Fruit fly (Drosophila melanogaster): ENCODE measurements around the gene Mst36Fa.
A peak's percentile ranks its signal among the peaks of the same experiment; 100 is the strongest.

The Mst36Fa gene

DNA sequence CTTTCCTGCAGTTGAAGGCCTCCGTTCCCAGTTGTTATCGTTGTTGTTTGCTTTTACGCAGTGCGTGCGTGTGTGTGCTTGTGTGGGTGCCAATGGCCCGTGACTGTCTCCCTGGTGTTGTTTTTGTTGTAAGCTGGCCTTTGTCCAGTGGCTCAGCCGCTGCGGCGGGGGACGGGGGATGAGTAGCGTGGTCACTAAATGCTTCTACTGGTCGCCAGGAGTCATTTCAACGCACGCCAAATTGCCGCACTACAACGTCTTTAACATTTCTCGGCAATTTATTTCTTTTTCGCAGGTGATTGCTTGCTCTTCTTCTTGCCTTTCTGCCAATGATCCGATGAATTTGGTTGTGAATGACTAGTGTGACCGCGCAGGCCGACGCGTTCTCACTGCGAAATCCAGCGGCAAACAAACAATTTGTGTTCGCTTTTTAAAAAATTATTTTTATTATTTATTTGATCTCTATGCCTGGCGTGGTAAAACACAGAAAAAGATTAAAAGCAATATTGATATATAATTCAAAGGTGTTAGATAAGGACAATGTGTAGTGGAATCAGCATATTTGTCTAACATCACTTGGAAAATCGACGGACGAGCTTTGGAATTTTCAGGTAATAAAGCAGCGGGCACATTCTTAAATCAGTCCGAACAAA lies 31.6 kb upstream of the Mst36Fa start, which contains the start of the genes Faf2 and Grip71 (continued):
- TF ChIP-seq CG10565 (GFP tag; optimal IDR thresholded peaks at IDR 0.05) (no peak), wdn (GFP tag; IDR thresholded peaks at IDR 0.05) (peak; percentile 93), slbo (GFP tag; IDR thresholded peaks at IDR 0.05) (peak; percentile 98), pros (GFP tag; optimal IDR thresholded peaks at IDR 0.05) (peak; percentile 7), CG6683 (GFP tag; optimal IDR thresholded peaks at IDR 0.05) (no peak), CG2129 (GFP tag; IDR thresholded peaks at IDR 0.05; ENCODE audit: partially characterized antibody) (no peak), danr (GFP tag; IDR thresholded peaks at IDR 0.05) (peak; percentile 89; the same call in 1 of the 2 replicates), klu (GFP tag; IDR thresholded peaks at IDR 0.05) (peak; percentile 93), CG31388 (GFP tag; optimal IDR thresholded peaks at IDR 0.05) (peak; percentile 88), jigr1 (GFP tag; IDR thresholded peaks at IDR 0.05) (peak; percentile 86), BEAF-32 (GFP tag; optimal IDR thresholded peaks at IDR 0.05) (peak; percentile 79), cg (GFP tag; optimal IDR thresholded peaks at IDR 0.05) (peak; percentile 89), jumu (GFP tag; optimal IDR thresholded peaks at IDR 0.05) (peak; percentile 80), ase (GFP tag; IDR thresholded peaks at IDR 0.05) (peak; percentile 95), Dref (GFP tag; IDR thresholded peaks at IDR 0.05) (peak; percentile 49), CG2199 (GFP tag; IDR thresholded peaks at IDR 0.05) (peak; percentile 64; the same call in 2 of the 3 replicates), Stat92E (GFP tag; optimal IDR thresholded peaks at IDR 0.05) (peak in 1 of 3 experiments; percentile 28), CG11093 (GFP tag; IDR thresholded peaks at IDR 0.05) (peak; percentile 96), CG12942 (GFP tag; optimal IDR thresholded peaks at IDR 0.05) (peak; percentile 93), Max (GFP tag; optimal IDR thresholded peaks at IDR 0.05) (peak; percentile 79), Mrtf (GFP tag; IDR thresholded peaks at IDR 0.05) (peak; percentile 93), HLH3B (GFP tag; IDR thresholded peaks at IDR 0.05) (peak; percentile 93), Dad (GFP tag; optimal IDR thresholded peaks at IDR 0.05) (peak; percentile 70), CG1832 (GFP tag; optimal IDR thresholded peaks at IDR 0.05) (no peak), lola (GFP tag; optimal IDR thresholded peaks at IDR 0.05) (peak in 2 of 3 experiments; percentile 86 to 98), jing (GFP tag; optimal IDR thresholded peaks at IDR 0.05) (peak; percentile 85), peb (GFP tag; IDR thresholded peaks at IDR 0.05) (peak; percentile 87), CG2116 (GFP tag; optimal IDR thresholded peaks at IDR 0.05) (peak; percentile 77), Hr51 (GFP tag; optimal IDR thresholded peaks at IDR 0.05) (peak; percentile 79 to 86), CG3065 (GFP tag; optimal IDR thresholded peaks at IDR 0.05) (peak; percentile 74), Doc2 (GFP tag; IDR thresholded peaks at IDR 0.05) (peak; percentile 90), CG6272 (GFP tag; IDR thresholded peaks at IDR 0.05) (peak; percentile 96), CG7556 (GFP tag; optimal IDR thresholded peaks at IDR 0.05) (peak; percentile 78), tio (GFP tag; optimal IDR thresholded peaks at IDR 0.05) (peak; percentile 93), cad (GFP tag; optimal IDR thresholded peaks at IDR 0.05) (no peak), CG11456 (GFP tag; IDR thresholded peaks at IDR 0.05) (peak; percentile 96), eve (GFP tag; optimal IDR thresholded peaks at IDR 0.05) (no peak), chm (GFP tag; IDR thresholded peaks at IDR 0.05) (peak; percentile 86), CG12299 (tag; optimal IDR thresholded peaks at IDR 0.05) (peak; percentile 77), schlank (tag; optimal IDR thresholded peaks at IDR 0.05) (peak; percentile 44), bab2 (GFP tag; optimal IDR thresholded peaks at IDR 0.05) (peak; percentile 89), ttk (GFP tag; IDR thresholded peaks at IDR 0.05) (peak; percentile 96), CG15696 (tag; optimal IDR thresholded peaks at IDR 0.05) (peak; percentile 89), CG7928 (GFP tag; optimal IDR thresholded peaks at IDR 0.05) (peak; percentile 69), zen2 (GFP tag; IDR thresholded peaks at IDR 0.05; ENCODE audit: partially characterized antibody) (no peak), Mad (GFP tag; optimal IDR thresholded peaks at IDR 0.05) (peak; percentile 91), CG11504 (tag; optimal IDR thresholded peaks at IDR 0.05) (peak; percentile 90), CG9609 (GFP tag; optimal IDR thresholded peaks at IDR 0.05) (peak; percentile 83), CG4854 (GFP tag; optimal IDR thresholded peaks at IDR 0.05) (peak; percentile 85), Sin3A (optimal IDR thresholded peaks at IDR 0.05) (peak; percentile 94)

Measured in whole organism, embryonic.